Fruit fly (Drosophila melanogaster): ENCODE data around the gene CG3397.

The CG3397 gene

dm6 chr3R:12016828-12017280 lies 32.5 kb upstream of the CG3397 start, which contains the start of the genes DCAF12 and Spt3 (continued):
- TF ChIP-seq CG31441 (GFP tag; IDR thresholded peaks at IDR 0.05) (peak; percentile 74; the same call in 1 of the 2 replicates), CG4404 (GFP tag; IDR thresholded peaks at IDR 0.05) (peak; percentile 58; the same call in 1 of the 2 replicates), E2f1 (GFP tag; IDR thresholded peaks at IDR 0.05) (peak; percentile 31; the same call in 1 of the 2 replicates), CG18599 (GFP tag; optimal IDR thresholded peaks at IDR 0.05) (peak; percentile 62), CG9609 (GFP tag; optimal IDR thresholded peaks at IDR 0.05) (no peak), grau (tag; optimal IDR thresholded peaks at IDR 0.05) (peak; percentile 79), Dref (GFP tag; IDR thresholded peaks at IDR 0.05) (0 out of 2 replicates have a peak, but pooled peaks have one; percentile 25), Chrac-16 (GFP tag; optimal IDR thresholded peaks at IDR 0.05) (peak; percentile 35), Sry-β (GFP tag; optimal IDR thresholded peaks at IDR 0.05) (peak; percentile 76), Mrtf (GFP tag; IDR thresholded peaks at IDR 0.05) (0 out of 3 replicates have a peak, but pooled peaks have one; percentile 26), zen2 (GFP tag; IDR thresholded peaks at IDR 0.05; ENCODE audit: partially characterized antibody) (peak; percentile 77; the same call in 2 of the 3 replicates), CG33557 (GFP tag; optimal IDR thresholded peaks at IDR 0.05) (peak; percentile 61), Kr (GFP tag; optimal IDR thresholded peaks at IDR 0.05) (peak; percentile 91), psq (GFP tag; optimal IDR thresholded peaks at IDR 0.05) (peak; percentile 1), NfI (GFP tag; optimal IDR thresholded peaks at IDR 0.05) (peak; percentile 63), gce (GFP tag; IDR thresholded peaks at IDR 0.05) (no peak), CG9797 (GFP tag; optimal IDR thresholded peaks at IDR 0.05) (peak; percentile 12), Rx (GFP tag; IDR thresholded peaks at IDR 0.05) (peak; percentile 10; the same call in 1 of the 2 replicates), CG10147 (GFP tag; optimal IDR thresholded peaks at IDR 0.05) (peak; percentile 64), CG34422 (GFP tag; IDR thresholded peaks at IDR 0.05) (peak; percentile 43; the same call in 2 of the 3 replicates), CG6765 (GFP tag; optimal IDR thresholded peaks at IDR 0.05) (no peak), Sry-δ (GFP tag; optimal IDR thresholded peaks at IDR 0.05) (peak; percentile 75), Ptx1 (GFP tag; IDR thresholded peaks at IDR 0.05) (peak; percentile 71), Eip74EF (GFP tag; optimal IDR thresholded peaks at IDR 0.05) (no peak), CG1233 (GFP tag; optimal IDR thresholded peaks at IDR 0.05) (peak; percentile 48), slbo (GFP tag; IDR thresholded peaks at IDR 0.05) (peak; percentile 77), al (GFP tag; IDR thresholded peaks at IDR 0.05) (peak; percentile 51; the same call in 1 of the 2 replicates), chm (GFP tag; IDR thresholded peaks at IDR 0.05) (no peak), YL-1 (GFP tag; optimal IDR thresholded peaks at IDR 0.05) (peak; percentile 5), salm (tag; optimal IDR thresholded peaks at IDR 0.05) (peak; percentile 10), Abd-B (GFP tag; optimal IDR thresholded peaks at IDR 0.05) (peak; percentile 87), D (optimal IDR thresholded peaks at IDR 0.05) (no peak), D (GFP tag; optimal IDR thresholded peaks at IDR 0.05) (peak; percentile 38), CG7963 (GFP tag; IDR thresholded peaks at IDR 0.05; ENCODE audit: partially characterized antibody) (peak; percentile 88), CG32772 (GFP tag; IDR thresholded peaks at IDR 0.05) (0 out of 2 replicates have a peak, but pooled peaks have one; percentile 23), lola (GFP tag; optimal IDR thresholded peaks at IDR 0.05) (peak in 1 of 3 experiments; percentile 63), CG14860 (GFP tag; IDR thresholded peaks at IDR 0.05; ENCODE audit: partially characterized antibody) (peak; percentile 95), CG13287 (GFP tag; IDR thresholded peaks at IDR 0.05; ENCODE audit: partially characterized antibody) (peak; percentile 90), ato (GFP tag; IDR thresholded peaks at IDR 0.05; ENCODE audit: partially characterized antibody) (peak; percentile 67), CG2712 (tag; optimal IDR thresholded peaks at IDR 0.05) (peak; percentile 81), CG8359 (GFP tag; optimal IDR thresholded peaks at IDR 0.05; ENCODE audit: borderline replicate concordance) (peak; percentile 40), CG4730 (GFP tag; IDR thresholded peaks at IDR 0.05) (peak; percentile 32; the same call in 1 of the 2 replicates), Med (GFP tag) (peak; percentile 76), yki (optimal IDR thresholded peaks at IDR 0.05) (no peak), NK7.1 (GFP tag; optimal IDR thresholded peaks at IDR 0.05) (peak; percentile 30), Fer2 (tag; optimal IDR thresholded peaks at IDR 0.05) (peak; percentile 27), nom (GFP tag; optimal IDR thresholded peaks at IDR 0.05) (no peak), CG8388 (GFP tag; optimal IDR thresholded peaks at IDR 0.05) (peak; percentile 38), CG11504 (tag; optimal IDR thresholded peaks at IDR 0.05) (peak; percentile 71)
